Worm (Caenorhabditis elegans): ENCODE data around the gene cest-1.2.

cest-1.2 gene

DNA sequence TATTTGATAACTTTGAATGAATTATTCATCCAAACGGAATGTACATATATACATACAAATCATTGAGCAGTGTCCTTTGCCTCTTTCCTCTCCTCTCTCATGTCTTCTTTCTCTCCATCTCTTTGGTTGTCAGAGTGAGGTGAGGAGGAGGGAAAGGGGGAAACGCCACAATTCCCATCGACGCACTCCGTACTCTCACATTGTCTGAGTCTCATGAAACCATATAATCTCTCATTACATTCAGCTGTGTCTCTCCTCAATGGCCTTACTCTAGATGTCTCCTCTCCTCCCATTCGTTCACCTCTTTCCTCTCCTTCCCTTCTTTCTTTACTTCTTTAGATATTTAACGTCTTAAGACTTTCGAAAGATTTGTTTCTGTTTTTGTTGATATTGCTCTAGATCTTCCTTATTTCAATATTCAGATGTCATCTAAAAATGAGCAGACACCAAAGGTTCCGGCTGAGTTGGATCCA is 17.0 kb upstream of the cest-1.2 start, which contains the start of gene ceh-74:
ceh-74 (plus strand) TSS at position 423 of the 473 bp plus-strand sequence.
- TF ChIP-seq T22C8.4 (GFP tag; IDR thresholded peaks at IDR 0.05): no peak
- no peak for TF ChIP-seq med-1 (GFP tag; optimal IDR thresholded peaks at IDR 0.05; ENCODE audit: insufficient read depth)

DNA sequence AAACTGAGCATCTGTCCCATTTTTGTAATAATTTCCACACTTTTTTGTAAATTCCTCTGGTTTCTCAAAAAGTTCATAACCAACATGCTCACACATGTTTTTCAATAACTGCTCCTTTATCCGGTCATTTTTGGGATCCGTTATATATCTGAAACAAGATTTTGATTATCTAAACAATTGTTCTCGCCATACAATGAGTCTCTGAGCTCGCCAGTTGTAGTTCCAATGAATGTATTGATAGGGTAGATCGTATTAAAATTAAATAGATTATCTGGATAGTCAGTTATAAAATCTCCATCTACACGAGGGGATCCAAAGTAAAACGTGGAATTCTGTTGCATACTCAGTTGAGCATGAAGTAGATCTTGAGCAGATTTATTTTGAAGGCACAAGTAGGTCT is 15.9 kb upstream of the cest-1.2 start:
- TF ChIP-seq flt-1 (GFP tag; IDR thresholded peaks at IDR 0.05): no peak
- no peak for TF ChIP-seq ref-1 (GFP tag; conservative IDR thresholded peaks at IDR 0.05)
- TF ChIP-seq T22C8.4 (GFP tag; IDR thresholded peaks at IDR 0.05): no peak
- TF ChIP-seq med-1 (GFP tag; optimal IDR thresholded peaks at IDR 0.05; ENCODE audit: insufficient read depth): no peak
- no peak for TF ChIP-seq cog-1 (tag; optimal IDR thresholded peaks at IDR 0.05)
- no peak for TF ChIP-seq ztf-23 (GFP tag; IDR thresholded peaks at IDR 0.05)
- TF ChIP-seq tab-1 (GFP tag; IDR thresholded peaks at IDR 0.05): no peak
- TF ChIP-seq klf-2 (GFP tag; conservative IDR thresholded peaks at IDR 0.05): no peak

DNA sequence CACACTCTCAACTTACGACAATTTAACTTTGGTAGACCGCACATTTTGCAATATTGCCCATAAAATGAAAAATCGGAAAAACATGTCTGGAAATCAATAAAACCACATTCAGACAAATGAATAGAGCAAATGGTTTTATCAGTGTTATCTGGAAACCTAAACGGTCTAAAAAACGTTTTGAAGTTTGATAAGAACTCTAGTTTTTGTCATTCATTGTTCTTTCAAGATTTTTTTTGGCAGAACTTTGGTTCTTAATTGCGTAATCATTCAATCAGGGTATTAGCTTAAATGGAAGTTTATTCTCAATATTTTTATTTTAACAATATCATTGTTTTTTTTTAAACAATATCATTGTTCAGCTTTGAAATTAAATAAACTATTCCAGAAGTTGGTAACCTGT is 14.6 kb upstream of the cest-1.2 start, which contains the start of gene cest-2.2:
cest-2.2 (minus strand) TSS at position 140 of the 400 bp plus-strand sequence.
- TF ChIP-seq cog-1 (tag; optimal IDR thresholded peaks at IDR 0.05) (no peak), T22C8.4 (GFP tag; IDR thresholded peaks at IDR 0.05) (no peak), tab-1 (GFP tag; IDR thresholded peaks at IDR 0.05) (no peak), ref-1 (GFP tag; conservative IDR thresholded peaks at IDR 0.05) (no peak), flt-1 (GFP tag; IDR thresholded peaks at IDR 0.05) (no peak), klf-2 (GFP tag; conservative IDR thresholded peaks at IDR 0.05) (no peak), ztf-23 (GFP tag; IDR thresholded peaks at IDR 0.05) (no peak), med-1 (GFP tag; optimal IDR thresholded peaks at IDR 0.05; ENCODE audit: insufficient read depth) (no peak), ztf-29 (GFP tag; IDR thresholded peaks at IDR 0.05) (no peak)

DNA sequence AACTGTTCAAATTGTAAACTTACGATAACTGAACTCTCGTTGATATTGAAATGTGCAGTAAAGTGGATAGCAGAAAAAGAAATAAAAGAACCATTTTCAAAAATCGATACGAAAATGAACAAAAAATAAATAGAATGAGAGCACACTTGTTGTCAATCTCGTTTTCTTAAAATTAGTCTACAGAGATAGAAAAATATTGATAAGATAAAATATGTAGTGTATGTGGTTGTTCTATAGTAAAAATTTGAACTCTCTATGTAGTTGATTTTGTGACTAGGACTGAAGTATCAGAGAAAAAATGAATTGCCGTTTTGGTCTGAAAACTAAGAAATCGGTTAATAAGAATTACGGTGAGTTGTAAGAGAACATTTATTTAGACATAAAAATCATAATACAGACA is 10.6 kb upstream of the cest-1.2 start, which contains the start of gene cest-2.1:
cest-2.1 (minus strand) TSS at position 198 of the 400 bp plus-strand sequence.
- TF ChIP-seq T22C8.4 (GFP tag; IDR thresholded peaks at IDR 0.05) (no peak), ztf-29 (GFP tag; IDR thresholded peaks at IDR 0.05) (no peak), ref-1 (GFP tag; conservative IDR thresholded peaks at IDR 0.05) (no peak), tab-1 (GFP tag; IDR thresholded peaks at IDR 0.05) (no peak), flt-1 (GFP tag; IDR thresholded peaks at IDR 0.05) (no peak), med-1 (GFP tag; optimal IDR thresholded peaks at IDR 0.05; ENCODE audit: insufficient read depth) (no peak), klf-2 (GFP tag; conservative IDR thresholded peaks at IDR 0.05) (no peak), ztf-23 (GFP tag; IDR thresholded peaks at IDR 0.05) (no peak), cog-1 (tag; optimal IDR thresholded peaks at IDR 0.05) (no peak)

DNA sequence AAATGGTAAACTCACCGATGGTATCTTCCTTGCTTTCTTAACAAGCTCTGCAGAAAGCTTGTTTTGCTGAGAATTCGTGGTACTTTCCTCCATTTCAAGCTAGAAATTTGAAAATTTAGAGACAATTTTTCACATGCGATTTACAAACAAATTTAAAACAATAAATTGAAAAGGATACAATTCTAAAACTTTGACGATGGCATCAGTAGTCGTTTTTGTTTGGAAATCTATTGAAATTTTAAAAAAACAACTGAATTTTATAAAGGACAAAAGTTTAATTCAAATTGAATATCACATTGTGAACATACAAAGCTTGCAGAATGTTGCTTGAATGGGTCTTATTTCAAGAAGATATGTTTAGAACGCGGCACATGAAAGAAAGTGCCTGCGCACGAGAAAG is 7.0 kb upstream of the cest-1.2 start, which contains the start of gene ocam-1:
ocam-1 (minus strand) TSS at position 101 of the 400 bp plus-strand sequence.
- TF ChIP-seq ztf-23 (GFP tag; IDR thresholded peaks at IDR 0.05) (no peak), T22C8.4 (GFP tag; IDR thresholded peaks at IDR 0.05) (no peak), ref-1 (GFP tag; conservative IDR thresholded peaks at IDR 0.05) (no peak), klf-2 (GFP tag; conservative IDR thresholded peaks at IDR 0.05) (no peak), med-1 (GFP tag; optimal IDR thresholded peaks at IDR 0.05; ENCODE audit: insufficient read depth) (no peak), cog-1 (tag; optimal IDR thresholded peaks at IDR 0.05) (no peak), flt-1 (GFP tag; IDR thresholded peaks at IDR 0.05) (no peak), ztf-29 (GFP tag; IDR thresholded peaks at IDR 0.05) (no peak)

DNA sequence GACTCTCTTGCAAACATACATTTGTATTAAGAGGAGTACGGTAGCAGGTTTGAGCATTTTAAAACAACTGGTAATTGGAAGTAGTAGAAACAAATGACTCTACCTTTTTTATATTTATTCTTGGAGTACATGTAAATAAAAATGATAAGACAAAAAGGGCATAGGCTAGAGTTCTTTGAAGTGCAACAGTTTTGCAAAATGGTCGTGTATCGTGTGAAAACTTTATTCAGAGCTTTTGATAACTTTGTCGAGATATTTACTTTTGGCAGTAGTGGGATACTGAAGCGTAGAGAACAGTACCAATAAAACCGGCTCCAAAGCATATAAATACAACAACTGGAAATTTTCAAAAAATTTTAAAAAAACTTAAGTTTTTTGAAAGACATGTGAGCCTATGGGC is 6.0 kb upstream of the cest-1.2 start, which contains the start of gene cest-1.1:
cest-1.1 (minus strand) TSS at position 101 of the 400 bp plus-strand sequence.
- TF ChIP-seq med-1 (GFP tag; optimal IDR thresholded peaks at IDR 0.05; ENCODE audit: insufficient read depth): no peak
- no peak for TF ChIP-seq klf-2 (GFP tag; conservative IDR thresholded peaks at IDR 0.05)

DNA sequence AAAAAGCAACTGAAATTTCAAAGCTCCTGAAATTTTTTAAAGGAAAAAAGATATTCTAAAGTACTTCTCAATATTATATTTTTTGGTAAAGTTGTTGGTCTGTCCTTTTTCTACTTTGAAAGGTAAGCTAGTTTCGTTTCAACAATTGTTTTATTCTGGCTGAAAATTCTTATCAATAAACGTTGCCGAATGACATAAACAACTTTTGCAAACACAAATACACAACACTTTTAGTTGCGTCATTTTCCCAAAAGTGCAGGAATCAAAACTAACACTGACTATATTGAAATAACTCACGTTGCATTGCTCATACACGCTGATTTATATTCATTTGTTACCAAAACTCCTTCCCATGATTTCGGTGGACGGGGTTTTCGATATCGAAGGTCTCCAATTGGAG is 5.1 kb upstream of the cest-1.2 start:
- TF ChIP-seq cog-1 (tag; optimal IDR thresholded peaks at IDR 0.05) (no peak), ref-1 (GFP tag; conservative IDR thresholded peaks at IDR 0.05) (no peak), ztf-29 (GFP tag; IDR thresholded peaks at IDR 0.05) (no peak), flt-1 (GFP tag; IDR thresholded peaks at IDR 0.05) (no peak), klf-2 (GFP tag; conservative IDR thresholded peaks at IDR 0.05) (no peak), T22C8.4 (GFP tag; IDR thresholded peaks at IDR 0.05) (no peak), med-1 (GFP tag; optimal IDR thresholded peaks at IDR 0.05; ENCODE audit: insufficient read depth) (no peak), ztf-23 (GFP tag; IDR thresholded peaks at IDR 0.05) (no peak), tab-1 (GFP tag; IDR thresholded peaks at IDR 0.05) (no peak)

DNA sequence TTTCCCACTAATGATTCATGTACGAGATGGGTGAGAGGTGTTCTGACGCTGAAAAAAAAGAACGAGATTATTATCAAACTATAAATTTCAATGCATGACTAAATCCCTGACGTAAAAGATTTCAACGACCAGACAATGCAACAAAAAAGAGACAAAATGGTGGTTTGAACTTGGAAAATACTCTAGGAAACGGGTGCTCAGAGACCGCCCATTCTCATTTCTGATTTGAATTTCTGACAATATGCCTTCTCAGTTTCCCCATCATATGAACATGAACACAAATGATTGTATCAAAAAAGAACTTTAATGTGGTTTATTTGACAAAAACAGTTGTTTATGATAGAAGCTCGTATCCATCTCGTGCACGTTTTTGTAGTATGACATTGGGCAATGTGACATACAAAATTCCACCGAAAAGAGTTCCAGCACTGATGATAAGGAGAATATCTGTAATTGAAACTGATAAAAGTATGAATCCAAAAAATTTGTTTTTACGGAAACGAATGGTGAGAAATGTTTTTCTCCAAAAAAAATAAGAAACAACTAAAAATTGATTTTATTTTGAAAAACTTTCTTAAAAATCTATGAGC is 2.4 kb upstream of the cest-1.2 start, which contains the start of gene srd-26:
srd-26 (minus strand) TSS at position 51 of the 590 bp plus-strand sequence.
- TF ChIP-seq tab-1 (GFP tag; IDR thresholded peaks at IDR 0.05) (no peak), T22C8.4 (GFP tag; IDR thresholded peaks at IDR 0.05) (no peak), ztf-29 (GFP tag; IDR thresholded peaks at IDR 0.05) (no peak), ref-1 (GFP tag; conservative IDR thresholded peaks at IDR 0.05) (no peak), flt-1 (GFP tag; IDR thresholded peaks at IDR 0.05) (no peak), med-1 (GFP tag; optimal IDR thresholded peaks at IDR 0.05; ENCODE audit: insufficient read depth) (no peak), ztf-23 (GFP tag; IDR thresholded peaks at IDR 0.05) (no peak), klf-2 (GFP tag; conservative IDR thresholded peaks at IDR 0.05) (no peak), cog-1 (tag; optimal IDR thresholded peaks at IDR 0.05) (no peak)

DNA sequence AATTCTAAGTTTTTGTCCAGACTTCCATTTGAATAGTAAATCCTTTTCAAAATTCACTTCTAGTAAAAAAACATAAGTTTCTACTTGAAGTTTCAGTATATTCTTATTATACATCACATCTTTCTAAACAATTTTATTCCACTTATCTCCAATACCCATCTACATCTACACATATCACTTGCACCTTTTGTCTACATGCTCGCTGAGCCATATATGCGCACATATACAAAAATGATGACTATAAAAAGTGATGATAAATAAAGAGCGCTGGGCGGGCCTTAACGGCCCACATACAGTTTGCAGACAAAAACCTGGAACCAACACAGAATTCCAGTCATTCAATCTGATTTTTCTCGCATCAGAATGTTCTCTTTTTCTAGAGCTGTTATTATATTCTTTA is 4.2 kb downstream of the cest-1.2 start, which contains the start of gene AH10.2:
AH10.2 (plus strand) TSS at position 301 of the 400 bp plus-strand sequence.
- TF ChIP-seq med-1 (GFP tag; optimal IDR thresholded peaks at IDR 0.05; ENCODE audit: insufficient read depth) (no peak), tab-1 (GFP tag; IDR thresholded peaks at IDR 0.05) (no peak), cog-1 (tag; optimal IDR thresholded peaks at IDR 0.05) (no peak), klf-2 (GFP tag; conservative IDR thresholded peaks at IDR 0.05) (no peak), ref-1 (GFP tag; conservative IDR thresholded peaks at IDR 0.05) (no peak), flt-1 (GFP tag; IDR thresholded peaks at IDR 0.05) (no peak), ztf-23 (GFP tag; IDR thresholded peaks at IDR 0.05) (no peak), T22C8.4 (GFP tag; IDR thresholded peaks at IDR 0.05) (no peak), ztf-29 (GFP tag; IDR thresholded peaks at IDR 0.05) (no peak)

DNA sequence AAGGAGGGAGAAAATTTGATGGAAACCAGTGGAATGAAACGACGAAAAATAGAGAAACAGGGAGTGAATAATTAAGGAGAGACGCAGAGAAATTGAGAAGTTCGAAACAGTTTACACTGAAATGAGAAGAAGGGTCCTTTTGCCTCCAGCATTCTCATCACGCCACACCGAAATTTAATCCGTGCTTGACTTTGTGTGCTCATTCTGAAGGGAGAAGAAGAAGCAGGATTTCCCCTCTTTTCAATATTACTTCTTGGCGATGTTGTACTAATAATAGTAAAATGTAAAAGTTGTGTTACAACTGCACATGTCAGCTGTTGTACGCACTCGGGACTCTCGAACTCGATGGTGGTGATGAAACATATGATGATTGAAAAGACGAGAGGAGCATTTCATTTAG is 7.0 kb downstream of the cest-1.2 start:
- TF ChIP-seq cog-1 (tag; optimal IDR thresholded peaks at IDR 0.05) (peak; percentile 5), med-1 (GFP tag; optimal IDR thresholded peaks at IDR 0.05; ENCODE audit: insufficient read depth) (no peak), ztf-29 (GFP tag; IDR thresholded peaks at IDR 0.05) (no peak), ztf-23 (GFP tag; IDR thresholded peaks at IDR 0.05) (no peak), flt-1 (GFP tag; IDR thresholded peaks at IDR 0.05) (no peak), T22C8.4 (GFP tag; IDR thresholded peaks at IDR 0.05) (no peak), ref-1 (GFP tag; conservative IDR thresholded peaks at IDR 0.05) (no peak), tab-1 (GFP tag; IDR thresholded peaks at IDR 0.05) (no peak)
